Worm (Caenorhabditis elegans): ENCODE measurements around the gene hdl-2.

- TF ChIP-seq ztf-11 (tag; optimal IDR thresholded peaks at IDR 0.05) (no peak), nhr-77 (tag; optimal IDR thresholded peaks at IDR 0.05) (no peak), ZK546.5 (tag; optimal IDR thresholded peaks at IDR 0.05) (no peak), zag-1 (tag; optimal IDR thresholded peaks at IDR 0.05) (no peak), elt-3 (tag; optimal IDR thresholded peaks at IDR 0.05) (no peak), snpc-4 (tag; optimal IDR thresholded peaks at IDR 0.05) (no peak), lsy-2 (tag; optimal IDR thresholded peaks at IDR 0.05) (no peak), egl-27 (tag; optimal IDR thresholded peaks at IDR 0.05) (no peak)
These were observed 21.8 kb upstream of the hdl-2 start, which contains the start of gene alp-1 for ce11 chrIV:8852194-8852593.
